Fruit fly (Drosophila melanogaster) whole organism, embryonic: Measurements from ENCODE around the gene sima.

Experiments used
- Ada2b ChIP-seq: fragments of 200-800 bp; sonication (Bioruptor generic); IDR thresholded peaks from 2 replicates; pipeline ENCODE4 v1.3.6; 2022; ENCODE audit warnings: missing biosample characterization, missing genetic modification characterization
- Atf-2 ChIP-seq: fragments of 200-800 bp; sonication (Bioruptor generic); optimal IDR thresholded peaks from 2 replicates; lab custom pipeline; 2016; ENCODE audit warnings: missing biosample characterization, missing genetic modification characterization
- Atf6 ChIP-seq: fragments of 200-800 bp; sonication (Bioruptor generic); IDR thresholded peaks from 2 replicates; pipeline ENCODE4 v1.3.6; 2022; ENCODE audit warnings: missing biosample characterization, missing genetic modification characterization
- CG10267 ChIP-seq: fragments of 200-800 bp; sonication (Bioruptor generic); optimal IDR thresholded peaks from 2 replicates; lab custom pipeline; 2018; ENCODE audit warnings: missing biosample characterization, mild to moderate bottlenecking, missing genetic modification characterization, moderate library complexity
- CG10462 ChIP-seq: fragments of 200-800 bp; sonication (Bioruptor generic); optimal IDR thresholded peaks from 2 replicates; lab custom pipeline; 2016; ENCODE audit warnings: missing biosample characterization, missing genetic modification characterization
- CG10979 ChIP-seq: fragments of 200-800 bp; sonication (Bioruptor generic); optimal IDR thresholded peaks from 2 replicates; lab custom pipeline; 2018; ENCODE audit warnings: missing biosample characterization, mild to moderate bottlenecking, missing genetic modification characterization, moderate library complexity
- CG12219 ChIP-seq: fragments of 200-800 bp; sonication (Bioruptor generic); optimal IDR thresholded peaks from 3 replicates; lab custom pipeline; 2018; ENCODE audit warnings: missing biosample characterization, mild to moderate bottlenecking, missing genetic modification characterization
- CG12391 ChIP-seq: fragments of 200-800 bp; sonication (Bioruptor generic); optimal IDR thresholded peaks from 3 replicates; lab custom pipeline; 2018; ENCODE audit warnings: missing biosample characterization, mild to moderate bottlenecking, missing genetic modification characterization, moderate library complexity
- CG15073 ChIP-seq: fragments of 200-800 bp; sonication (Bioruptor generic); optimal IDR thresholded peaks from 2 replicates; lab custom pipeline; 2016; ENCODE audit warnings: missing biosample characterization, missing genetic modification characterization
- CG15269 ChIP-seq: fragments of 200-800 bp; sonication (Bioruptor generic); optimal IDR thresholded peaks from 2 replicates; lab custom pipeline; 2018; ENCODE audit warnings: missing biosample characterization, mild to moderate bottlenecking, missing genetic modification characterization, moderate library complexity
- CG17328 ChIP-seq: fragments of 200-800 bp; sonication (Bioruptor generic); IDR thresholded peaks from 2 replicates; pipeline ENCODE4 v1.3.6; 2022; ENCODE audit warnings: missing biosample characterization, missing genetic modification characterization
- CG2202 ChIP-seq: fragments of 200-800 bp; sonication (Bioruptor generic); optimal IDR thresholded peaks from 2 replicates; lab custom pipeline; 2018; ENCODE audit warnings: missing biosample characterization, mild to moderate bottlenecking, missing genetic modification characterization
- CG2678 ChIP-seq: fragments of 200-800 bp; sonication (Bioruptor generic); optimal IDR thresholded peaks from 3 replicates; lab custom pipeline; 2019; ENCODE audit warnings: missing biosample characterization, mild to moderate bottlenecking, missing genetic modification characterization, moderate library complexity
- CG30431 ChIP-seq: fragments of 200-800 bp; sonication (Bioruptor generic); optimal IDR thresholded peaks from 2 replicates; lab custom pipeline; 2017; ENCODE audit warnings: missing biosample characterization, missing genetic modification characterization
- CG3065 ChIP-seq: fragments of 200-800 bp; sonication (Bioruptor generic); optimal IDR thresholded peaks from 2 replicates; lab custom pipeline; 2016; ENCODE audit warnings: missing biosample characterization, missing genetic modification characterization
- CG32767 ChIP-seq: fragments of 200-800 bp; sonication (Bioruptor generic); IDR thresholded peaks from 2 replicates; pipeline ENCODE4 v1.3.6; 2022; ENCODE audit warnings: missing biosample characterization, missing genetic modification characterization
- CG3838 ChIP-seq: fragments of 200-800 bp; sonication (Bioruptor generic); optimal IDR thresholded peaks from 3 replicates; lab custom pipeline; 2016; ENCODE audit warnings: missing biosample characterization, missing genetic modification characterization
- CG3847 ChIP-seq: fragments of 200-800 bp; sonication (Bioruptor generic); IDR thresholded peaks from 2 replicates; pipeline ENCODE4 v1.3.6; 2022; ENCODE audit warnings: missing biosample characterization, missing genetic modification characterization
- CG4617 ChIP-seq: fragments of 200-800 bp; sonication (Bioruptor generic); optimal IDR thresholded peaks from 3 replicates; lab custom pipeline; 2016; ENCODE audit warnings: missing biosample characterization, missing genetic modification characterization, borderline replicate concordance
- CG5180 ChIP-seq: fragments of 200-800 bp; sonication (Bioruptor generic); optimal IDR thresholded peaks from 3 replicates; lab custom pipeline; 2017; ENCODE audit warnings: missing biosample characterization, missing genetic modification characterization, mild to moderate bottlenecking, moderate library complexity, missing genetic modification reagents
- CG6689 ChIP-seq: fragments of 200-800 bp; sonication (Bioruptor generic); IDR thresholded peaks from 2 replicates; pipeline ENCODE4 v1.3.6; 2022; ENCODE audit warnings: missing biosample characterization, missing genetic modification characterization
- CG6854 ChIP-seq: fragments of 200-800 bp; sonication (Bioruptor generic); optimal IDR thresholded peaks from 3 replicates; lab custom pipeline; 2017; ENCODE audit warnings: missing biosample characterization, mild to moderate bottlenecking, missing genetic modification characterization
- CG9817 ChIP-seq: fragments of 200-800 bp; sonication (Bioruptor generic); optimal IDR thresholded peaks from 2 replicates; lab custom pipeline; 2018; ENCODE audit warnings: missing biosample characterization, mild to moderate bottlenecking, missing genetic modification characterization, moderate library complexity
- CoRest ChIP-seq: fragments of 200-800 bp; sonication (Bioruptor generic); optimal IDR thresholded peaks from 3 replicates; lab custom pipeline; 2018; ENCODE audit warnings: missing biosample characterization, mild to moderate bottlenecking, missing genetic modification characterization, moderate library complexity
- Dek ChIP-seq: fragments of 200-800 bp; sonication (Bioruptor generic); optimal IDR thresholded peaks from 3 replicates; lab custom pipeline; 2019; ENCODE audit warnings: missing biosample characterization, mild to moderate bottlenecking, missing genetic modification characterization, moderate library complexity
- Dref ChIP-seq: fragments of 200-800 bp; sonication (Bioruptor generic); IDR thresholded peaks from 2 replicates; pipeline ENCODE4 v1.3.6; 2022; ENCODE audit warnings: missing biosample characterization, missing genetic modification characterization
- Drgx ChIP-seq: fragments of 200-800 bp; sonication (Bioruptor generic); IDR thresholded peaks from 2 replicates; pipeline ENCODE4 v1.3.6; 2022; ENCODE audit warnings: missing biosample characterization, missing genetic modification characterization
- ERR ChIP-seq: fragments of 200-800 bp; sonication (Bioruptor generic); optimal IDR thresholded peaks from 2 replicates; lab custom pipeline; 2016; ENCODE audit warnings: missing biosample characterization, missing genetic modification characterization
- Fer3 ChIP-seq: fragments of 200-800 bp; sonication (Bioruptor generic); optimal IDR thresholded peaks from 2 replicates; lab custom pipeline; 2018; ENCODE audit warnings: missing biosample characterization, mild to moderate bottlenecking, missing genetic modification characterization, moderate library complexity
- GATAe ChIP-seq: fragments of 200-800 bp; sonication (Bioruptor generic); conservative IDR thresholded peaks from 2 replicates; pipeline ENCODE4 v1.3.6; 2022; ENCODE audit warnings: missing biosample characterization, missing genetic modification characterization
- Gug ChIP-seq: fragments of 200-800 bp; sonication (Bioruptor generic); IDR thresholded peaks from 4 replicates; pipeline ENCODE4 v1.3.6; 2022; ENCODE audit warnings: missing biosample characterization, missing genetic modification characterization
- Hey ChIP-seq: fragments of 200-800 bp; sonication (Bioruptor generic); optimal IDR thresholded peaks from 3 replicates; lab custom pipeline; 2018; ENCODE audit warnings: missing biosample characterization, mild to moderate bottlenecking, missing genetic modification characterization
- MTF-1 ChIP-seq: fragments of 200-800 bp; sonication (Bioruptor generic); optimal IDR thresholded peaks from 2 replicates; lab custom pipeline; 2018; ENCODE audit warnings: missing biosample characterization, mild to moderate bottlenecking, missing genetic modification characterization, borderline replicate concordance
- Max ChIP-seq: fragments of 200-800 bp; sonication (Bioruptor generic); optimal IDR thresholded peaks from 2 replicates; lab custom pipeline; 2016; ENCODE audit warnings: missing biosample characterization, mild to moderate bottlenecking, missing genetic modification characterization
- Mrtf ChIP-seq: fragments of 200-800 bp; sonication (Bioruptor generic); IDR thresholded peaks from 3 replicates; pipeline ENCODE4 v1.3.6; 2022; ENCODE audit warnings: missing biosample characterization, missing genetic modification characterization
- Optix ChIP-seq: fragments of 200-800 bp; sonication (Bioruptor generic); IDR thresholded peaks from 3 replicates; pipeline ENCODE4 v1.3.6; 2022; ENCODE audit warnings: missing biosample characterization, missing genetic modification characterization
- Usf ChIP-seq: fragments of 200-800 bp; sonication (Bioruptor generic); optimal IDR thresholded peaks from 2 replicates; lab custom pipeline; 2017; ENCODE audit warnings: missing genotype, missing biosample characterization, missing genetic modification characterization
- ash1 ChIP-seq: fragments of 200-800 bp; sonication (Bioruptor generic); optimal IDR thresholded peaks from 2 replicates; lab custom pipeline; 2018; ENCODE audit warnings: missing biosample characterization, mild to moderate bottlenecking, missing genetic modification characterization
- bab2 ChIP-seq: fragments of 200-800 bp; sonication (Bioruptor generic); optimal IDR thresholded peaks from 2 replicates; lab custom pipeline; 2016; ENCODE audit warnings: missing biosample characterization, missing genetic modification characterization
- cad ChIP-seq: fragments of >200 bp; optimal IDR thresholded peaks from 2 replicates; lab custom pipeline; 2017; ENCODE audit warnings: missing biosample characterization, missing genetic modification characterization
- dimm ChIP-seq: fragments of 200-800 bp; sonication (Bioruptor generic); IDR thresholded peaks from 2 replicates; pipeline ENCODE4 v1.3.6; 2022; ENCODE audit warnings: missing biosample characterization, missing genetic modification characterization
- dm ChIP-seq: fragments of 200-800 bp; sonication (Bioruptor generic); optimal IDR thresholded peaks from 3 replicates; lab custom pipeline; 2016; ENCODE audit warnings: missing biosample characterization, missing genetic modification characterization
- fd96Cb ChIP-seq: fragments of 200-800 bp; sonication (Bioruptor generic); optimal IDR thresholded peaks from 2 replicates; lab custom pipeline; 2018; ENCODE audit warnings: missing biosample characterization, mild to moderate bottlenecking, missing genetic modification characterization, moderate library complexity
- gfzf ChIP-seq: fragments of 200-800 bp; sonication (Bioruptor generic); optimal IDR thresholded peaks from 2 replicates; lab custom pipeline; 2016; ENCODE audit warnings: missing biosample characterization, mild to moderate bottlenecking, missing genetic modification characterization, moderate library complexity
- grau ChIP-seq: fragments of 200-800 bp; optimal IDR thresholded peaks from 3 replicates; lab custom pipeline; 2019; ENCODE audit warnings: missing biosample characterization, mild to moderate bottlenecking, missing genetic modification characterization, moderate library complexity
- ham ChIP-seq: fragments of 200-800 bp; sonication (Bioruptor generic); IDR thresholded peaks from 2 replicates; pipeline ENCODE4 v1.3.6; 2022; ENCODE audit warnings: missing biosample characterization, missing genetic modification characterization
- klu ChIP-seq: fragments of 200-800 bp; sonication (Bioruptor generic); IDR thresholded peaks from 2 replicates; pipeline ENCODE4 v1.3.6; 2022; ENCODE audit warnings: missing biosample characterization, missing genetic modification characterization
- mirr ChIP-seq: fragments of 200-800 bp; sonication (Bioruptor generic); optimal IDR thresholded peaks from 3 replicates; lab custom pipeline; 2018; ENCODE audit warnings: missing biosample characterization, mild to moderate bottlenecking, missing genetic modification characterization
- nerfin-1 ChIP-seq: fragments of 200-800 bp; sonication (Bioruptor generic); optimal IDR thresholded peaks from 3 replicates; lab custom pipeline; 2019; ENCODE audit warnings: missing biosample characterization, mild to moderate bottlenecking, missing genetic modification characterization, moderate library complexity
- tgo ChIP-seq: fragments of 200-800 bp; sonication (Bioruptor generic); IDR thresholded peaks from 3 replicates; pipeline ENCODE4 v1.3.6; 2022; ENCODE audit warnings: missing biosample characterization, missing genetic modification characterization
- tna ChIP-seq: fragments of 200-800 bp; sonication (Bioruptor generic); IDR thresholded peaks from 2 replicates; pipeline ENCODE4 v1.3.6; 2022; ENCODE audit warnings: missing biosample characterization, missing genetic modification characterization; ENCODE audit not compliant: partially characterized antibody
- vfl ChIP-seq: fragments of 200-800 bp; sonication (Bioruptor generic); optimal IDR thresholded peaks from 2 replicates; lab custom pipeline; 2016; ENCODE audit warnings: missing biosample characterization, missing genetic modification characterization

Gene sima

DNA sequence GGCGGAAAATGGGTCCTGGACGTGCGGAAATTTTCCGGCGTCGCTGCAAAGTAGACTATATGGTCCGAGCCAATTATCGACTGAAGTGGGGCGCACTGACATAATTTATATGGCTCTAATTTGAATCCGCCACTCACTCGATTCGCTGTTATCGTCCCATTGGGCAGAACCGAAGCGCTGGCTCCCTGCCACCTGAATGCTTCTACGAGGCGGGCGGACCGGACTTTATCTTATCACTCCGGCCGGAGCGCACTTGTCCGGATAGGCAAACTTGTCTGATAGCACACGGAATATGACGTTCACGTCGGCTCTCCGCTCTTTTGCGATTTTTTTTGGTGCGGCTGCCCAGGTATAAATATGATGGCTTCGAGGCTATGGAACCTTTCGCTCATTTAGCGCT, 4.4 kb downstream of the sima start (continued):
- TF ChIP-seq mirr (GFP tag; lab: Kevin White, UChicago) (peak; percentile 79), Fer3 (tag; lab: Kevin White, UChicago) (no peak), CG32767 (no peak), Gug (GFP tag; lab: Robert Waterston, UW) (no peak), CG3838 (GFP tag; lab: Kevin White, UChicago) (no peak), fd96Cb (tag; lab: Kevin White, UChicago) (no peak), grau (tag; lab: Kevin White, UChicago) (no peak), ham (GFP tag; lab: Robert Waterston, UW) (peak; percentile 58; the same call in 1 of the 2 replicates), Dref (GFP tag; lab: Robert Waterston, UW) (no peak), cad (peak; percentile 18), CG30431 (GFP tag; lab: Kevin White, UChicago) (no peak), GATAe (GFP tag; lab: Robert Waterston, UW) (peak; percentile 94), Mrtf (GFP tag; lab: Robert Waterston, UW) (no peak), CG6689 (GFP tag; lab: Robert Waterston, UW) (no peak), Optix (no peak), CG10979 (tag; lab: Kevin White, UChicago) (no peak), CG2678 (tag; lab: Kevin White, UChicago) (no peak), CG15269 (tag; lab: Kevin White, UChicago) (no peak), CG4617 (GFP tag; lab: Kevin White, UChicago) (no peak), Drgx (GFP tag; lab: Robert Waterston, UW) (no peak), MTF-1 (no peak), CG10267 (tag; lab: Kevin White, UChicago) (no peak), tna (GFP tag; lab: Robert Waterston, UW) (no peak), dimm (no peak), CG9817 (no peak), CG10462 (no peak), klu (GFP tag; lab: Robert Waterston, UW) (no peak), tgo (GFP tag; lab: Robert Waterston, UW) (no peak), CG15073 (no peak), CG3065 (GFP tag; lab: Kevin White, UChicago) (no peak), Usf (GFP tag; lab: Kevin White, UChicago) (no peak), CoRest (tag; lab: Kevin White, UChicago) (no peak), bab2 (no peak), CG6854 (GFP tag; lab: Kevin White, UChicago) (peak; percentile 12), CG12391 (no peak), CG5180 (GFP tag; lab: Kevin White, UChicago) (no peak), Atf-2 (GFP tag; lab: Kevin White, UChicago) (no peak), ERR (GFP tag; lab: Kevin White, UChicago) (no peak), ash1 (GFP tag; lab: Kevin White, UChicago) (no peak), CG2202 (no peak), CG12219 (GFP tag; lab: Kevin White, UChicago) (no peak), Max (GFP tag; lab: Kevin White, UChicago) (no peak), Hey (tag; lab: Kevin White, UChicago) (peak; percentile 28), nerfin-1 (no peak), gfzf (GFP tag; lab: Kevin White, UChicago) (no peak), Atf6 (GFP tag; lab: Robert Waterston, UW) (no peak), CG3847 (GFP tag; lab: Robert Waterston, UW) (no peak), Dek (no peak), CG17328 (0 out of 2 replicates have a peak, but pooled peaks have one; percentile 22), Ada2b (GFP tag; lab: Robert Waterston, UW) (0 out of 2 replicates have a peak, but pooled peaks have one; percentile 11), dm (GFP tag; lab: Kevin White, UChicago) (no peak), vfl (GFP tag; lab: Kevin White, UChicago) (no peak)
